Fruit fly (Drosophila melanogaster) whole organism, embryonic: ENCODE results near the gene CG9926.

Experiments
- ATbp ChIP-seq: fragments of 200-800 bp; sonication (Bioruptor generic); optimal IDR thresholded peaks from 2 replicates; lab custom pipeline; 2017; ENCODE audit warnings: missing biosample characterization, mild to moderate bottlenecking, missing genetic modification characterization, missing genetic modification reagents
- BEAF-32 ChIP-seq: fragments of 200-800 bp; sonication (Bioruptor generic); optimal IDR thresholded peaks from 3 replicates; lab custom pipeline; 2017; ENCODE audit warnings: missing biosample characterization, missing genetic modification characterization, mild to moderate bottlenecking, moderate library complexity, missing genetic modification reagents
- Bteb2 ChIP-seq: fragments of 200-800 bp; sonication (Bioruptor generic); optimal IDR thresholded peaks from 2 replicates; lab custom pipeline; 2016; ENCODE audit warnings: missing biosample characterization, missing genetic modification characterization
- CG1024 ChIP-seq: fragments of 200-800 bp; sonication (Bioruptor generic); IDR thresholded peaks from 2 replicates; pipeline ENCODE4 v1.3.6; 2022; ENCODE audit warnings: missing biosample characterization, missing genetic modification characterization
- CG10274 ChIP-seq: fragments of 200-800 bp; sonication (Bioruptor generic); optimal IDR thresholded peaks from 3 replicates; lab custom pipeline; 2017; ENCODE audit warnings: missing biosample characterization, mild to moderate bottlenecking, missing genetic modification characterization
- CG10654 ChIP-seq: fragments of 200-800 bp; sonication (Bioruptor generic); optimal IDR thresholded peaks from 2 replicates; lab custom pipeline; 2016; ENCODE audit warnings: missing biosample characterization, missing genetic modification characterization
- CG11504 ChIP-seq: fragments of 200-800 bp; sonication (Bioruptor generic); optimal IDR thresholded peaks from 3 replicates; lab custom pipeline; 2019; ENCODE audit warnings: missing biosample characterization, mild to moderate bottlenecking, missing genetic modification characterization, moderate library complexity
- CG12744 ChIP-seq: fragments of 200-800 bp; sonication (Bioruptor generic); optimal IDR thresholded peaks from 2 replicates; lab custom pipeline; 2016; ENCODE audit warnings: missing biosample characterization, missing genetic modification characterization
- CG13296 ChIP-seq: fragments of 200-800 bp; sonication (Bioruptor generic); optimal IDR thresholded peaks from 3 replicates; lab custom pipeline; 2018; ENCODE audit warnings: missing biosample characterization, mild to moderate bottlenecking, missing genetic modification characterization
- CG13775 ChIP-seq: fragments of 200-800 bp; sonication (Bioruptor generic); optimal IDR thresholded peaks from 3 replicates; lab custom pipeline; 2017; ENCODE audit warnings: missing biosample characterization, mild to moderate bottlenecking, missing genetic modification characterization
- CG15073 ChIP-seq: fragments of 200-800 bp; sonication (Bioruptor generic); optimal IDR thresholded peaks from 2 replicates; lab custom pipeline; 2016; ENCODE audit warnings: missing biosample characterization, missing genetic modification characterization
- CG16813 ChIP-seq: fragments of 200-800 bp; sonication (Bioruptor generic); IDR thresholded peaks from 3 replicates; pipeline ENCODE4 v1.3.6; 2022; ENCODE audit warnings: missing biosample characterization, missing genetic modification characterization; ENCODE audit not compliant: partially characterized antibody
- CG17186 ChIP-seq: fragments of 200-800 bp; sonication (Bioruptor generic); optimal IDR thresholded peaks from 3 replicates; lab custom pipeline; 2017; ENCODE audit warnings: missing biosample characterization, missing genetic modification reagents, missing genetic modification characterization
- CG18476 ChIP-seq: fragments of 200-800 bp; sonication (Bioruptor generic); optimal IDR thresholded peaks from 2 replicates; lab custom pipeline; 2016; ENCODE audit warnings: missing biosample characterization, mild to moderate bottlenecking, missing genetic modification characterization
- CG2712 ChIP-seq: fragments of 200-800 bp; optimal IDR thresholded peaks from 3 replicates; lab custom pipeline; 2019; ENCODE audit warnings: missing biosample characterization, mild to moderate bottlenecking, missing genetic modification characterization, moderate library complexity
- CG4424 ChIP-seq: fragments of 200-800 bp; sonication (Bioruptor generic); optimal IDR thresholded peaks from 3 replicates; lab custom pipeline; 2016; ENCODE audit warnings: missing biosample characterization, missing genetic modification characterization
- CG5953 ChIP-seq: fragments of 200-800 bp; sonication (Bioruptor generic); IDR thresholded peaks from 2 replicates; pipeline ENCODE4 v1.3.6; 2022; ENCODE audit warnings: missing biosample characterization, missing genetic modification characterization
- CG7271 ChIP-seq: fragments of 200-800 bp; sonication (Bioruptor generic); optimal IDR thresholded peaks from 2 replicates; lab custom pipeline; 2018; ENCODE audit warnings: missing biosample characterization, mild to moderate bottlenecking, missing genetic modification characterization, moderate library complexity
- CG7839 ChIP-seq: fragments of 200-800 bp; sonication (Bioruptor generic); optimal IDR thresholded peaks from 3 replicates; lab custom pipeline; 2018; ENCODE audit warnings: missing biosample characterization, mild to moderate bottlenecking, missing genetic modification characterization, moderate library complexity
- CG8478 ChIP-seq: fragments of >200 bp; optimal IDR thresholded peaks from 2 replicates; lab custom pipeline; 2018
- CG8944 ChIP-seq: fragments of 200-800 bp; sonication (Bioruptor generic); optimal IDR thresholded peaks from 3 replicates; lab custom pipeline; 2016; ENCODE audit warnings: missing biosample characterization, missing genetic modification characterization
- Dp ChIP-seq: fragments of 200-800 bp; sonication (Bioruptor generic); optimal IDR thresholded peaks from 2 replicates; lab custom pipeline; 2018; ENCODE audit warnings: missing biosample characterization, mild to moderate bottlenecking, missing genetic modification characterization, moderate library complexity
- GATAe ChIP-seq: fragments of 200-800 bp; sonication (Bioruptor generic); conservative IDR thresholded peaks from 2 replicates; pipeline ENCODE4 v1.3.6; 2022; ENCODE audit warnings: missing biosample characterization, missing genetic modification characterization
- Pdp1 ChIP-seq, 2 experiments: fragments of 200-800 bp; sonication (Bioruptor generic); optimal IDR thresholded peaks; 3 replicates each; lab custom pipeline; 2016; ENCODE audit warnings: missing biosample characterization in 2 of 2, missing genetic modification characterization in 2 of 2, mild to moderate bottlenecking in 1 of 2, moderate library complexity in 1 of 2
- Ptx1 ChIP-seq: fragments of 200-800 bp; sonication (Bioruptor generic); IDR thresholded peaks from 2 replicates; pipeline ENCODE4 v1.3.6; 2022; ENCODE audit warnings: missing biosample characterization, missing genetic modification characterization
- Rfx ChIP-seq: fragments of 200-800 bp; sonication (Bioruptor generic); IDR thresholded peaks from 2 replicates; pipeline ENCODE4 v1.3.6; 2022; ENCODE audit warnings: missing biosample characterization, missing genetic modification characterization
- Sin3A ChIP-seq: fragments of >200 bp; optimal IDR thresholded peaks from 2 replicates; lab custom pipeline; 2018
- Sox102F ChIP-seq: fragments of 200-800 bp; sonication (Bioruptor generic); optimal IDR thresholded peaks from 2 replicates; lab custom pipeline; 2018; ENCODE audit warnings: missing biosample characterization, mild to moderate bottlenecking, missing genetic modification characterization, moderate library complexity
- aop ChIP-seq: fragments of 200-800 bp; sonication (Bioruptor generic); IDR thresholded peaks from 2 replicates; pipeline ENCODE4 v1.3.6; 2022; ENCODE audit warnings: missing biosample characterization, missing genetic modification characterization
- bowl ChIP-seq: fragments of 200-800 bp; sonication (Bioruptor generic); IDR thresholded peaks from 2 replicates; pipeline ENCODE4 v1.3.6; 2022; ENCODE audit warnings: missing biosample characterization, missing genetic modification characterization
- caup ChIP-seq: fragments of 200-800 bp; sonication (Bioruptor generic); optimal IDR thresholded peaks from 3 replicates; lab custom pipeline; 2017; ENCODE audit warnings: missing biosample characterization, mild to moderate bottlenecking, missing genetic modification characterization, moderate library complexity; ENCODE audit not compliant: severe bottlenecking
- chinmo ChIP-seq: fragments of 200-800 bp; sonication (Bioruptor generic); IDR thresholded peaks from 4 replicates; pipeline ENCODE4 v1.3.6; 2022; ENCODE audit warnings: missing biosample characterization, missing genetic modification characterization; ENCODE audit not compliant: partially characterized antibody
- ci ChIP-seq: fragments of 200-800 bp; sonication (Bioruptor generic); IDR thresholded peaks from 3 replicates; pipeline ENCODE4 v1.3.6; 2022; ENCODE audit warnings: missing biosample characterization, missing genetic modification characterization
- crp ChIP-seq, 2 experiments: fragments of 200-800 bp; sonication (Bioruptor generic); optimal IDR thresholded peaks; 2 replicates in 1 of 2; 3 replicates in 1 of 2; lab custom pipeline; 2017; ENCODE audit warnings: missing biosample characterization in 2 of 2, missing genetic modification characterization in 2 of 2, mild to moderate bottlenecking in 1 of 2, moderate library complexity in 1 of 2
- disco-r ChIP-seq: fragments of 200-800 bp; sonication (Bioruptor generic); optimal IDR thresholded peaks from 2 replicates; lab custom pipeline; 2016; ENCODE audit warnings: missing biosample characterization, missing genetic modification characterization
- dmrt11E ChIP-seq: fragments of 200-800 bp; sonication (Bioruptor generic); optimal IDR thresholded peaks from 3 replicates; lab custom pipeline; 2018; ENCODE audit warnings: missing biosample characterization, mild to moderate bottlenecking, missing genetic modification characterization, moderate library complexity
- ftz-f1 ChIP-seq: fragments of 200-800 bp; sonication (Bioruptor generic); optimal IDR thresholded peaks from 2 replicates; lab custom pipeline; 2016; ENCODE audit warnings: missing biosample characterization, missing genetic modification characterization
- gce ChIP-seq: fragments of 200-800 bp; sonication (Bioruptor generic); IDR thresholded peaks from 3 replicates; pipeline ENCODE4 v1.3.6; 2022; ENCODE audit warnings: missing biosample characterization, missing genetic modification characterization
- hb ChIP-seq: fragments of 200-800 bp; sonication (Bioruptor generic); IDR thresholded peaks from 3 replicates; pipeline ENCODE4 v1.3.6; 2022; ENCODE audit warnings: missing biosample characterization, missing genetic modification characterization; ENCODE audit not compliant: partially characterized antibody
- hbn ChIP-seq: fragments of 200-800 bp; sonication (Bioruptor generic); IDR thresholded peaks from 2 replicates; pipeline ENCODE4 v1.3.6; 2022; ENCODE audit warnings: missing biosample characterization, missing genetic modification characterization; ENCODE audit not compliant: partially characterized antibody
- insv ChIP-seq, 2 experiments: fragments of 200-800 bp; sonication (Bioruptor generic); optimal IDR thresholded peaks; 3 replicates each; lab custom pipeline; 2016 to 2018; ENCODE audit warnings: missing biosample characterization in 2 of 2, missing genetic modification characterization in 2 of 2
- nerfin-1 ChIP-seq: fragments of 200-800 bp; sonication (Bioruptor generic); optimal IDR thresholded peaks from 3 replicates; lab custom pipeline; 2019; ENCODE audit warnings: missing biosample characterization, mild to moderate bottlenecking, missing genetic modification characterization, moderate library complexity
- onecut ChIP-seq: fragments of 200-800 bp; sonication (Bioruptor generic); IDR thresholded peaks from 2 replicates; pipeline ENCODE4 v1.3.6; 2022; ENCODE audit warnings: missing biosample characterization, missing genetic modification characterization
- phol ChIP-seq: fragments of 200-800 bp; sonication (Bioruptor generic); optimal IDR thresholded peaks from 3 replicates; lab custom pipeline; 2018; ENCODE audit warnings: missing biosample characterization, mild to moderate bottlenecking, missing genetic modification characterization, moderate library complexity
- shn ChIP-seq: fragments of 200-800 bp; sonication (Bioruptor generic); optimal IDR thresholded peaks from 3 replicates; lab custom pipeline; 2016; ENCODE audit warnings: missing biosample characterization, missing genetic modification characterization
- slp2 ChIP-seq: fragments of 200-800 bp; sonication (Bioruptor generic); optimal IDR thresholded peaks from 2 replicates; lab custom pipeline; 2016; ENCODE audit warnings: missing biosample characterization, missing genetic modification characterization
- sqz ChIP-seq: fragments of 200-800 bp; sonication (Bioruptor generic); optimal IDR thresholded peaks from 3 replicates; lab custom pipeline; 2018; ENCODE audit warnings: missing biosample characterization, mild to moderate bottlenecking, missing genetic modification characterization
- sug ChIP-seq: fragments of 200-800 bp; optimal IDR thresholded peaks from 2 replicates; lab custom pipeline; 2019; ENCODE audit warnings: missing biosample characterization, mild to moderate bottlenecking, missing genetic modification characterization, moderate library complexity
- tin ChIP-seq: fragments of 200-800 bp; sonication (Bioruptor generic); optimal IDR thresholded peaks from 3 replicates; lab custom pipeline; 2016; ENCODE audit warnings: missing biosample characterization, missing genetic modification characterization
- wdn ChIP-seq: fragments of 200-800 bp; sonication (Bioruptor generic); IDR thresholded peaks from 2 replicates; pipeline ENCODE4 v1.3.6; 2022; ENCODE audit warnings: missing biosample characterization, missing genetic modification characterization
- zf30C ChIP-seq: fragments of 200-800 bp; sonication (Bioruptor generic); optimal IDR thresholded peaks from 3 replicates; lab custom pipeline; 2018; ENCODE audit warnings: missing biosample characterization, mild to moderate bottlenecking, missing genetic modification characterization

CG9926 gene

dm6 chr3R:13999531-13999930, 48.6 kb upstream of the CG9926 start (continued):
- TF ChIP-seq Ptx1 (GFP tag; lab: Robert Waterston, UW), result peak; percentile 73
- peak; percentile 73 for TF ChIP-seq Sox102F (GFP tag; lab: Kevin White, UChicago)
- no peak for TF ChIP-seq ftz-f1 (GFP tag; lab: Kevin White, UChicago)
- TF ChIP-seq chinmo (GFP tag; lab: Robert Waterston, UW), result no peak
- TF ChIP-seq CG11504 (tag; lab: Kevin White, UChicago), result peak; percentile 89
- no peak for TF ChIP-seq hb
- no peak for TF ChIP-seq hbn (GFP tag; lab: Robert Waterston, UW)
- TF ChIP-seq CG16813 (GFP tag; lab: Robert Waterston, UW), result no peak
- peak; percentile 9 for TF ChIP-seq CG13296 (GFP tag; lab: Kevin White, UChicago)
- TF ChIP-seq Dp (GFP tag; lab: Kevin White, UChicago), result no peak
- peak; percentile 74 for TF ChIP-seq CG10654
- TF ChIP-seq CG15073 (GFP tag; lab: Kevin White, UChicago), result no peak
- TF ChIP-seq CG7839, result peak; percentile 57
- peak; percentile 87 for TF ChIP-seq tin
- peak; percentile 66; the same call in 1 of the 3 replicates for TF ChIP-seq gce (GFP tag; lab: Robert Waterston, UW)
- TF ChIP-seq nerfin-1 (tag; lab: Kevin White, UChicago), result peak; percentile 73
- peak; percentile 65 for TF ChIP-seq CG17186 (GFP tag; lab: Kevin White, UChicago)
- peak; percentile 79 for TF ChIP-seq CG1024 (GFP tag; lab: Robert Waterston, UW)
- no peak for TF ChIP-seq wdn
- no peak for TF ChIP-seq CG12744 (GFP tag; lab: Kevin White, UChicago)
- TF ChIP-seq CG18476, result peak; percentile 19
- TF ChIP-seq CG2712 (tag; lab: Kevin White, UChicago), result peak; percentile 55
- TF ChIP-seq phol, result peak; percentile 59
- TF ChIP-seq shn (GFP tag; lab: Kevin White, UChicago), result no peak
- peak; percentile 70; the same call in 1 of the 3 replicates for TF ChIP-seq ci (GFP tag; lab: Robert Waterston, UW)
- TF ChIP-seq CG13775 (GFP tag; lab: Kevin White, UChicago), result no peak
- no peak for TF ChIP-seq crp (GFP tag; optimal IDR thresholded peaks at IDR 0.05; lab: Kevin White, UChicago)
- TF ChIP-seq dmrt11E (tag; lab: Kevin White, UChicago), result no peak
- TF ChIP-seq CG5953 (GFP tag; lab: Robert Waterston, UW), result 0 out of 2 replicates have a peak, but pooled peaks have one; percentile 36
- no peak for TF ChIP-seq aop (GFP tag; lab: Robert Waterston, UW)
- peak; percentile 41; the same call in 1 of the 2 replicates for TF ChIP-seq onecut (GFP tag; lab: Robert Waterston, UW)
- peak; percentile 23 for TF ChIP-seq caup (GFP tag; lab: Kevin White, UChicago)
- TF ChIP-seq Pdp1 (GFP tag; optimal IDR thresholded peaks at IDR 0.05; lab: Kevin White, UChicago), result peak in 1 of 2 experiments; percentile 65
- peak; percentile 50 for TF ChIP-seq Rfx (GFP tag; lab: Robert Waterston, UW)
- TF ChIP-seq ATbp (GFP tag; lab: Kevin White, UChicago), result peak; percentile 82
- TF ChIP-seq insv (GFP tag; optimal IDR thresholded peaks at IDR 0.05; lab: Kevin White, UChicago), result no peak
- peak; percentile 21 for TF ChIP-seq disco-r (GFP tag; lab: Kevin White, UChicago)
- no peak for TF ChIP-seq CG8478
- TF ChIP-seq BEAF-32 (GFP tag; lab: Kevin White, UChicago), result no peak
- TF ChIP-seq bowl (GFP tag; lab: Robert Waterston, UW), result no peak
- peak; percentile 81 for TF ChIP-seq CG4424 (GFP tag; lab: Kevin White, UChicago)
- no peak for TF ChIP-seq CG7271 (tag; lab: Kevin White, UChicago)
- no peak for TF ChIP-seq slp2 (GFP tag; lab: Kevin White, UChicago)
- TF ChIP-seq CG8944 (GFP tag; lab: Kevin White, UChicago), result no peak
- no peak for TF ChIP-seq zf30C (GFP tag; lab: Kevin White, UChicago)
- TF ChIP-seq sqz (GFP tag; lab: Kevin White, UChicago), result peak; percentile 34
- no peak; the same call in 1 of the 2 replicates for TF ChIP-seq GATAe
- TF ChIP-seq Sin3A (lab: Kevin White, UChicago), result no peak
- peak; percentile 8 for TF ChIP-seq CG10274 (GFP tag; lab: Kevin White, UChicago)
- TF ChIP-seq Bteb2 (GFP tag; lab: Kevin White, UChicago), result no peak
- TF ChIP-seq sug (tag; lab: Kevin White, UChicago), result no peak
